Worm (Caenorhabditis elegans): Measurements from ENCODE around the gene F44E5.4.

Gene F44E5.4

ce11 chrII:11777893-11778480 is 18.9 kb upstream of the F44E5.4 start, which contains the start of the genes patr-1 and dna-2:
patr-1 (minus strand) TSS chrII:11777943.
dna-2 (plus strand) TSS chrII:11778430.
- TF ChIP-seq duxl-1 (tag; optimal IDR thresholded peaks at IDR 0.05; ENCODE audit: poor library complexity) = no peak
- TF ChIP-seq T20F7.1 (GFP tag; optimal IDR thresholded peaks at IDR 0.05) = no peak
- no peak for TF ChIP-seq php-3 (GFP tag; IDR thresholded peaks at IDR 0.05)
- TF ChIP-seq ZK546.5 (tag; optimal IDR thresholded peaks at IDR 0.05) = no peak
- TF ChIP-seq nhr-41 (GFP tag; IDR thresholded peaks at IDR 0.05) = no peak
- no peak for TF ChIP-seq zag-1 (tag; optimal IDR thresholded peaks at IDR 0.05)
- TF ChIP-seq lin-38 (GFP tag; IDR thresholded peaks at IDR 0.05) = peak; percentile 65
- TF ChIP-seq daf-16 (GFP tag; optimal IDR thresholded peaks at IDR 0.05) = no peak
- TF ChIP-seq daf-16 (tag; optimal IDR thresholded peaks at IDR 0.05) = no peak
- no peak for TF ChIP-seq dmd-6 (GFP tag; IDR thresholded peaks at IDR 0.05)
- no peak for TF ChIP-seq daf-8 (GFP tag; IDR thresholded peaks at IDR 0.05)
- TF ChIP-seq ztf-7 (tag; optimal IDR thresholded peaks at IDR 0.05) = no peak
- TF ChIP-seq nhr-77 (tag; optimal IDR thresholded peaks at IDR 0.05) = no peak
- TF ChIP-seq F26F4.8 (GFP tag; conservative IDR thresholded peaks at IDR 0.05) = no peak
- no peak for TF ChIP-seq zip-11 (GFP tag; IDR thresholded peaks at IDR 0.05)
- TF ChIP-seq attf-4 (tag; optimal IDR thresholded peaks at IDR 0.05) = no peak
- TF ChIP-seq dmd-8 (GFP tag; IDR thresholded peaks at IDR 0.05) = no peak
- TF ChIP-seq snpc-4 (tag; optimal IDR thresholded peaks at IDR 0.05) = no peak
- TF ChIP-seq lin-29 (GFP tag; IDR thresholded peaks at IDR 0.05) = no peak
- no peak for TF ChIP-seq dmd-9 (GFP tag; IDR thresholded peaks at IDR 0.05)
- TF ChIP-seq spr-1 (tag; optimal IDR thresholded peaks at IDR 0.05) = no peak
- TF ChIP-seq Y75B8A.6 (GFP tag; IDR thresholded peaks at IDR 0.05) = no peak
- no peak for TF ChIP-seq pqm-1 (tag; optimal IDR thresholded peaks at IDR 0.05)
- TF ChIP-seq Y105C5A.15 (GFP tag; IDR thresholded peaks at IDR 0.05) = no peak
- TF ChIP-seq F37D6.2 (tag; optimal IDR thresholded peaks at IDR 0.05) = no peak
- TF ChIP-seq ama-1 (optimal IDR thresholded peaks at IDR 0.05) = peak; percentile 67
- TF ChIP-seq ceh-62 (tag; optimal IDR thresholded peaks at IDR 0.05) = no peak
- TF ChIP-seq sdz-12 (GFP tag; optimal IDR thresholded peaks at IDR 0.05) = no peak
- TF ChIP-seq ctbp-1 (GFP tag; IDR thresholded peaks at IDR 0.05) = no peak
- no peak for TF ChIP-seq lir-3 (tag; optimal IDR thresholded peaks at IDR 0.05)
- no peak for TF ChIP-seq tag-97 (GFP tag; IDR thresholded peaks at IDR 0.05)
- no peak for TF ChIP-seq tra-1 (GFP tag; IDR thresholded peaks at IDR 0.05)
- no peak for TF ChIP-seq D1046.2 (GFP tag; IDR thresholded peaks at IDR 0.05)
- TF ChIP-seq aha-1 (tag) = peak; percentile 98
- no peak for TF ChIP-seq ces-1 (GFP tag; optimal IDR thresholded peaks at IDR 0.05)
- no peak for TF ChIP-seq arid-1 (GFP tag; conservative IDR thresholded peaks at IDR 0.05)
- TF ChIP-seq nhr-6 (tag; optimal IDR thresholded peaks at IDR 0.05) = peak; percentile 70
- TF ChIP-seq zip-2 (tag; optimal IDR thresholded peaks at IDR 0.05) = no peak
- TF ChIP-seq spr-3 (GFP tag; optimal IDR thresholded peaks at IDR 0.05) = no peak
- TF ChIP-seq zfp-2 (tag; optimal IDR thresholded peaks at IDR 0.05) = no peak
- peak; percentile 37 for TF ChIP-seq unc-130 (GFP tag; optimal IDR thresholded peaks at IDR 0.05)
- TF ChIP-seq ceh-44 (GFP tag; IDR thresholded peaks at IDR 0.05) = 0 out of 2 replicates have a peak, but pooled peaks have one; percentile 59
- TF ChIP-seq mes-2 (tag; optimal IDR thresholded peaks at IDR 0.05; ENCODE audit: poor library complexity, severe bottlenecking) = peak; percentile 74
- TF ChIP-seq nhr-76 (tag; optimal IDR thresholded peaks at IDR 0.05) = no peak
- no peak for TF ChIP-seq madf-9 (GFP tag; conservative IDR thresholded peaks at IDR 0.05)
- TF ChIP-seq mdt-29 (GFP tag; IDR thresholded peaks at IDR 0.05) = no peak
- TF ChIP-seq cey-2 (tag; optimal IDR thresholded peaks at IDR 0.05; ENCODE audit: borderline replicate concordance, insufficient read depth) = no peak
- TF ChIP-seq nhr-48 (tag; optimal IDR thresholded peaks at IDR 0.05) = no peak
- no peak for TF ChIP-seq ztf-11 (tag; optimal IDR thresholded peaks at IDR 0.05)
- no peak for TF ChIP-seq Y48G9A.11 (GFP tag; IDR thresholded peaks at IDR 0.05)
- TF ChIP-seq lin-15B (tag; optimal IDR thresholded peaks at IDR 0.05) = no peak
- peak in 1 of 2 experiments; percentile 32 for TF ChIP-seq hif-1 (tag; optimal IDR thresholded peaks at IDR 0.05)
- no peak for TF ChIP-seq ceh-28 (tag; optimal IDR thresholded peaks at IDR 0.05)
